Fruit fly (Drosophila melanogaster) whole organism, adult: Measurements from ENCODE around the gene CG15213.

Experiments used
- CG11617 ChIP-seq: fragments of 200-800 bp; sonication (Bioruptor generic); optimal IDR thresholded peaks from 2 replicates; lab custom pipeline; 2017; ENCODE audit warnings: mild to moderate bottlenecking, missing biosample characterization, missing genetic modification reagents, missing genetic modification characterization
- CG12768 ChIP-seq: fragments of 200-800 bp; sonication (Bioruptor generic); optimal IDR thresholded peaks from 2 replicates; lab custom pipeline; 2017; ENCODE audit warnings: missing biosample characterization, missing genetic modification characterization, mild to moderate bottlenecking, moderate library complexity, missing genetic modification reagents
- CG14711 ChIP-seq: fragments of 200-800 bp; sonication (Bioruptor generic); optimal IDR thresholded peaks from 2 replicates; lab custom pipeline; 2018; ENCODE audit warnings: missing biosample characterization, mild to moderate bottlenecking, missing genetic modification characterization, moderate library complexity
- CG1620 ChIP-seq: fragments of 200-800 bp; sonication (Bioruptor generic); optimal IDR thresholded peaks from 2 replicates; lab custom pipeline; 2016; ENCODE audit warnings: missing biosample characterization, missing genetic modification characterization
- CG33017 ChIP-seq: fragments of 200-800 bp; sonication (Bioruptor generic); optimal IDR thresholded peaks from 2 replicates; lab custom pipeline; 2018; ENCODE audit warnings: missing biosample characterization, mild to moderate bottlenecking, missing genetic modification characterization, moderate library complexity
- CG5204 ChIP-seq: fragments of 200-800 bp; sonication (Bioruptor generic); optimal IDR thresholded peaks from 2 replicates; lab custom pipeline; 2016; ENCODE audit warnings: missing biosample characterization, missing genetic modification characterization
- CG7045 ChIP-seq: fragments of 200-800 bp; sonication (Bioruptor generic); optimal IDR thresholded peaks from 2 replicates; lab custom pipeline; 2017; ENCODE audit warnings: missing biosample characterization, mild to moderate bottlenecking, missing genetic modification characterization
- CG7101 ChIP-seq: fragments of 200-800 bp; sonication (Bioruptor generic); optimal IDR thresholded peaks from 2 replicates; lab custom pipeline; 2018; ENCODE audit warnings: missing biosample characterization, mild to moderate bottlenecking, missing genetic modification characterization, moderate library complexity
- Clk ChIP-seq: fragments of 200-800 bp; sonication (Bioruptor generic); optimal IDR thresholded peaks from 2 replicates; lab custom pipeline; 2017; ENCODE audit warnings: missing biosample characterization, missing genetic modification characterization
- Crg-1 ChIP-seq: fragments of 200-800 bp; sonication (Bioruptor generic); optimal IDR thresholded peaks from 2 replicates; lab custom pipeline; 2016; ENCODE audit warnings: missing biosample characterization, missing genetic modification characterization
- Hr96 ChIP-seq: fragments of 200-800 bp; sonication (Bioruptor generic); optimal IDR thresholded peaks from 2 replicates; lab custom pipeline; 2016; ENCODE audit warnings: missing biosample characterization, missing genetic modification characterization
- Mnt ChIP-seq: fragments of 200-800 bp; sonication (Bioruptor generic); optimal IDR thresholded peaks from 2 replicates; lab custom pipeline; 2016; ENCODE audit warnings: missing biosample characterization, mild to moderate bottlenecking, missing genetic modification characterization
- bab1 ChIP-seq: fragments of 200-800 bp; sonication (Bioruptor generic); optimal IDR thresholded peaks from 3 replicates; lab custom pipeline; 2019; ENCODE audit warnings: missing biosample characterization, mild to moderate bottlenecking, missing genetic modification characterization, moderate library complexity
- cic ChIP-seq: fragments of 200-800 bp; sonication (Bioruptor generic); optimal IDR thresholded peaks from 2 replicates; lab custom pipeline; 2017; ENCODE audit warnings: missing biosample characterization, mild to moderate bottlenecking, missing genetic modification characterization, moderate library complexity
- cnc ChIP-seq, 2 experiments: fragments of >200 bp; optimal IDR thresholded peaks; 2 replicates each; lab custom pipeline; 2017
- kay ChIP-seq: fragments of 200-800 bp; sonication (Bioruptor generic); peaks from one replicate; lab custom pipeline; 2016; ENCODE audit warnings: missing biosample characterization, missing genetic modification characterization, borderline replicate concordance
- ovo ChIP-seq: fragments of 200-800 bp; sonication (Bioruptor generic); optimal IDR thresholded peaks from 2 replicates; lab custom pipeline; 2016; ENCODE audit warnings: missing biosample characterization, missing genetic modification characterization
- pad ChIP-seq: fragments of 200-800 bp; sonication (Bioruptor generic); optimal IDR thresholded peaks from 3 replicates; lab custom pipeline; 2017; ENCODE audit warnings: missing biosample characterization, missing genetic modification characterization, mild to moderate bottlenecking, moderate library complexity, missing genetic modification reagents
- tj ChIP-seq: fragments of 200-800 bp; sonication (Bioruptor generic); optimal IDR thresholded peaks from 3 replicates; lab custom pipeline; 2017; ENCODE audit warnings: missing biosample characterization, mild to moderate bottlenecking, missing genetic modification characterization, moderate library complexity
- toe ChIP-seq: fragments of 200-800 bp; sonication (Bioruptor generic); optimal IDR thresholded peaks from 2 replicates; lab custom pipeline; 2016; ENCODE audit warnings: missing biosample characterization, missing genetic modification characterization

Gene CG15213

DNA sequence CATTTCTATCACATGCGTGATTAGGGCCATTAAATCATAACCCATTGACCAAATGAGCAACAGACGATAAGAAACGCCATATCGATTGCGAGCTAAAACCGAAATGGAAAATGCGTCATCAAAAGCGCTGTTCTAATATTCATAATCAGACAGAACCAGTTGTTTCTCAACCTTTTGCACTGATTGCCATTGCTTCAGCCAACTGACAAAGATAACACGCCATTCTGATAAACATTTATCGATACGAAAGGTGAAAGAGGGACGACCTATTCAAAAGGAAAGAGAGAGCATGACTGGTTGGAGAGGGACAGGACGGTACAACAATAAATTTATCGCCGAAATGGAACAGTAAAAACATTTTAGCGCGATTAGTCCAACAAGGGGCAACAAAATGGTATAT lies 43.8 kb upstream of the CG15213 start:
- TF ChIP-seq CG5204 (no peak), cic (GFP tag; lab: Kevin White, UChicago) (peak; percentile 25), tj (GFP tag; lab: Kevin White, UChicago) (no peak), CG7101 (tag; lab: Kevin White, UChicago) (no peak)

DNA sequence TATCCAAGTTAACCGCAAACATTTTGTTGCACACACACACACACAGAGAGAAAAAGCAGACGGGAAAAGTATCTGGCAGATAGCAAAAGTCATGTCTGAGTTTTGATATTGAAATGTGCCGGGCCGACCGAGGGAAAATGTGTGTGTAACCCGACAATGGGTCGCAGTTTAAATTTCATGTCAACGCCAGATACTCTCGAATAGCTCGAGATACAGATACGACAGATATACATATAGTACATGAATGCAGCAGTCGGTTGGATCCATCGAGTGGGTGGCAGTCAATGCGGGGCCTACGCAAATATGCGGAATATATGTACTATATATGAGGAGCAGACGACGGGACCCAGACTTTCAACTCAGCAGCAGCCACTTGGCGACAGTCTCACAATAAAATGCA lies 43.1 kb upstream of the CG15213 start:
- TF ChIP-seq ovo (GFP tag; lab: Kevin White, UChicago) = no peak
- TF ChIP-seq kay = peak; percentile 3

DNA sequence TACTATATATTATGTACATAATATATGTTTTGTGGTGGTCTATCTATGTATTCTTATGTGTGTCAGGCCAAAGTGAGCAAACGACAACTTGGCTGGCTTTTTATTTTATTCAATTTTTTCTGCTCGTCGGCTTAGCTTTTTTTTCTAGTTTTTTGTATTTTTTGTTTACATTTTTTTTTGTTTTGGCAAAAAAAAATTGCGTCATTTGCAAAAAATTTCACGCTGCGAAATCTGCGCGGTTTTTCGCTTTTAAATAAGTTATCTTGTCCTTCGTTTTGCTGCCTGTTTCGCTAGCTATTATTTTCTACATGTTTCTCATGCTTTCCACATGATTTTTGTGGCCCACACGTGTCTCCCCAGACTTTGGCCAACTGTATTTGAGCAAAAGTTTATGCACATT lies 39.5 kb upstream of the CG15213 start:
- peak; percentile 63 for TF ChIP-seq tj (GFP tag; lab: Kevin White, UChicago)
- TF ChIP-seq pad (GFP tag; lab: Kevin White, UChicago) = no peak
- no peak for TF ChIP-seq Hr96 (GFP tag; lab: Kevin White, UChicago)

DNA sequence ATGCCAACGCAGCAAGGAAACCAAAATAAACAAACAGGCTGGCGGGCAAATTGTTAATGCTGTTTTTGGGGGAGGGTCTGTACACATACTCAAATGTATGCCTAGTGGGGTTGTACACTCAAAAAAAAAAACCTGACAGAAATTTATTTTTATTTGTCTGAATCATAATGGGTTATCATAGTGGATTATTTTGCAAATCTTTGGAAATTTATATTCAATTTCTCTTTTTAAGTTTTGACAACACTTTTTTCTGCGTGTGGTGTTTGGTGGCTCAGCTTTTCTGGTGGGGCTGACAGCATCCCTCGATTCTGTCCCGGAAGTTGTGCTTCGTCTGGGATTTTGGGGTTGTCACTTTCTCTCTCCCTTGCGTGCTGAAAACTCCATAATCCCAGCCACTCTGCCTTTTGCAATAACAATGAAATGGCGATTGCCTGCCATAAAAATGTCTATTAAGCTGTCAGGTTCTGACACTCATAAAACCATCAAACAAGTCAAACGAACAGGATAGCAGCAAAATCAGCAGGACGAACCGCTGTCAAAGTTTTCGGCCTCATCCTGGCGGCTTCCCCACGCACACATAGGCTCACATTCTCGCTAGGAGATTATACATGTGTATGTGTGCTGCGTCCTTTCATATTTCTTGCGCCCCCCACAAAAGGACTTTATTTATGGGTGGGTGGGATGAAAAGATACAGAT lies 22.0 kb upstream of the CG15213 start:
- TF ChIP-seq tj (GFP tag; lab: Kevin White, UChicago) = no peak
- no peak for TF ChIP-seq pad (GFP tag; lab: Kevin White, UChicago)
- TF ChIP-seq Hr96 (GFP tag; lab: Kevin White, UChicago) = no peak
- TF ChIP-seq bab1 = no peak
- no peak for TF ChIP-seq ovo (GFP tag; lab: Kevin White, UChicago)
- TF ChIP-seq CG33017 = no peak
- TF ChIP-seq CG5204 = no peak
- TF ChIP-seq Clk (GFP tag; lab: Kevin White, UChicago) = no peak
- no peak for TF ChIP-seq Crg-1
- TF ChIP-seq Mnt = no peak
- TF ChIP-seq CG7045 (GFP tag; lab: Kevin White, UChicago) = no peak
- TF ChIP-seq cnc (optimal IDR thresholded peaks at IDR 0.05; lab: Kevin White, UChicago) = no peak
- TF ChIP-seq toe = no peak
- TF ChIP-seq cic (GFP tag; lab: Kevin White, UChicago) = no peak

DNA sequence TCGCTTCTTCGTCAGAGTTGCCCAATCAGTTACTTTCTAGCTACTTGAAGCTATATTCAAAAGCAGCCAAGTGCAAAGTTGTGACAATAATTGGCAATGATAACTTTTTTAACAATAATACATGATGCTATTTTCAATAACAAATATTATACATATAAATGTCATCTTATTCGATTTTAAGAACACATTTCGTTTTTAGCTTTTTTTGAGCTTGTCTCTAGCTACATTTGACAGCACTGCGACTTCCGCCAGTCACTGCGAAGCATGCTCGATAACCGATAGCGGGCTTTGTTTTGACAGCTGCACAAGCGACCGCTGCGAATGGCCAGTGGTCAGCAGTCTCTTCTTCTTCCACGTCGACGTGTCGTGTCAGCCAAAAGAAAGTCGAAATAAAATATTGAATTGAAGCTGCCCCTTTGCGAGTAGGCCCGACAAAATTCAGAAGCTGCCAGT lies 19.4 kb upstream of the CG15213 start, which contains the start of the genes Gen and Srp54k:
Gen (minus strand) TSS at position 23 of the 453 bp plus-strand sequence.
Srp54k (plus strand) TSS at position 325 of the 453 bp plus-strand sequence.
- TF ChIP-seq ovo (GFP tag; lab: Kevin White, UChicago) (no peak), CG1620 (GFP tag; lab: Kevin White, UChicago) (peak; percentile 19), CG33017 (peak; percentile 16), pad (GFP tag; lab: Kevin White, UChicago) (peak; percentile 6), tj (GFP tag; lab: Kevin White, UChicago) (peak; percentile 81), bab1 (peak; percentile 46), Mnt (peak; percentile 28), CG7101 (tag; lab: Kevin White, UChicago) (peak; percentile 39), cnc (optimal IDR thresholded peaks at IDR 0.05; lab: Kevin White, UChicago) (no peak), CG14711 (tag; lab: Kevin White, UChicago) (peak; percentile 11), cic (GFP tag; lab: Kevin White, UChicago) (peak; percentile 44), toe (no peak), Crg-1 (peak; percentile 48), CG11617 (GFP tag; lab: Kevin White, UChicago) (peak; percentile 38)

DNA sequence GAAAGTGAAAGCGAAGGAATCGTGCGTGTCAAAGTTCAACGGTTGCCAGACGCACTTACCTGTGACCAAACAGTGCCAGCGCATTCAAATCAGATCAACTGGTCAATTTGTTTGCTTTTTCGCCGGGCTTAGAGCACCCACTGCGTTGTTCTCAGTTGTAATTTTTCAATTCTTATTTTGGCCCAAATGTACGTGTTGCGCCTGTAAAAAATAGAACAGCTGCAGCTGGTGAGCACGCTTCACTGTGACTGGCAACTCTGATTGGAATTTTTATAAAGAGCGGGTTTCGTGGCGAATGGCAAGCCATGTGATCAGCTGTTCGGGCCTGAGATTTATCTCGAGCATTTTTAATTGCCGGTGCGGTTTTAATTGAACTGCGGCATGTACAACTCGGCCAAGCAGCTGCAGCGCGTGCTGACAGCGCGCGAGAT lies 12.8 kb upstream of the CG15213 start, which contains the start of the genes Fitm and AlaRS-m:
Fitm (minus strand) TSS at position 250 of the 431 bp plus-strand sequence.
AlaRS-m (plus strand) TSS at position 285 of the 431 bp plus-strand sequence.
- TF ChIP-seq toe = no peak
- no peak for TF ChIP-seq kay
- no peak for TF ChIP-seq Crg-1
- no peak for TF ChIP-seq CG7101 (tag; lab: Kevin White, UChicago)
- no peak for TF ChIP-seq CG33017
- TF ChIP-seq Mnt = peak; percentile 31
- peak; percentile 9 for TF ChIP-seq cic (GFP tag; lab: Kevin White, UChicago)
- peak; percentile 14 for TF ChIP-seq CG14711 (tag; lab: Kevin White, UChicago)
- TF ChIP-seq bab1 = peak; percentile 21
- TF ChIP-seq tj (GFP tag; lab: Kevin White, UChicago) = peak; percentile 24
- peak; percentile 22 for TF ChIP-seq CG11617 (GFP tag; lab: Kevin White, UChicago)

DNA sequence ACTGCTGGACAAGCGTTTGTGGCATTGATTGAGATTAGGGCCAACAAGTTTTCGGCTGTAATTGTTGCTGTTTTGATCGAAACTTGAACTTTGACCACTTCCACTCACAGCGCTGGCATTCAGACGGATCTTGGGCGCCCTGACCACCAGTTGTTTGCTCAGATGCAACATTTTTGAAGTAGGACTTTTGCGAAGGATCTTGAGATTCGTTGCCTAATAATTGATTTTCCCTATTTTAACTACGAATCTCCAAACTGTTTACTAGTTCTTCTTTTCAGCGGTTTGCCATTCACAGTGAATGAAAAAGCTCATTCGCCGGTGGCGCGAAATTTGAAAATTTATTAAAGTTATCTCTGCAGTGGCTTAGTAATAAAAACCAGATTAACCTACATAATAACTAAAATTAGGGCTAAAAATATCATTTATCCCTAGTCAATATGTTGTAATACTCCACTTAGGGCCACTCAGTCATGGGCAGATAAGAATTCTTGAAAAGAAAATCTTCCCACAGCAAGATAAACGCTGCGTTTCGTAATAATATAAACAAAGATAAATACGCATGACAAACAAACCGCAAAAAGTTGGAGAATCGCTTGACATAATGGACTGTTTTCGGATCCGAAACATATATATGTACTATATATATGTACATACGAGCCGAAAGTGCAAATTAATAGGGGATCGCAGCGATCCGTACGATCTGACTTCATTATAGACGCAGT lies 8.5 kb upstream of the CG15213 start, which contains the start of the genes Dhrs4 and Gdap1:
Dhrs4 (minus strand) TSS at position 267 of the 722 bp plus-strand sequence.
Gdap1 (plus strand) TSS at position 574 of the 722 bp plus-strand sequence.
- TF ChIP-seq CG12768 (GFP tag; lab: Kevin White, UChicago) (peak; percentile 39), toe (no peak), Clk (GFP tag; lab: Kevin White, UChicago) (no peak), tj (GFP tag; lab: Kevin White, UChicago) (peak; percentile 10), Hr96 (GFP tag; lab: Kevin White, UChicago) (no peak)
